Worm (Caenorhabditis elegans) whole organism, young adult: ENCODE data around the gene daf-41.

Source experiments
- efl-1 ChIP-seq: fragments of 150-350 bp; optimal IDR thresholded peaks from 2 replicates; lab custom pipeline; 2014; ENCODE audit warnings: missing biosample characterization, missing genetic modification reagents, missing genetic modification characterization
- sptf-2 ChIP-seq: fragments of 200-800 bp; sonication (Bioruptor generic); optimal IDR thresholded peaks from 2 replicates; lab custom pipeline; 2018; ENCODE audit warnings: mild to moderate bottlenecking, missing genetic modification characterization, missing compliant biosample characterization

DNA sequence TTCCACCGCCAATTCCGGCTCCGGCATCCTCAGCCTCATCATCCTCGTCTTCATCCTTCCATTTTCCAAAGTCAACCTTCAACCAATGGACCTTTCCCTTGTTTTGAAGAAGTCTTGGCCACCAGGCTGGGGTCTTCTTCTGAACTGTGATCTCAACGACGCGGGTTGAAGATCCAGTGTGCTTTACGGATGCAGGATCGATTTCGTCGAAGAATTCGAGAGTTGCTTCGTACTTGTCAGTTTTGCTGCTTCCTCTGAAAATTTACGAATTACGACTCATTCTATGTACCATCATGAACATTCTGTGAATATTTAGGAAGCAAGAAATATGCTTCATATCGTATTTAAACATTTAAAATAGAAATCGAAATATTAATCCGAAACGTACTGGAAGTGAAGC is 315 bp downstream of the daf-41 start:
- TF ChIP-seq sptf-2 (GFP tag; lab: Kevin White, UChicago) (no peak), efl-1 (GFP tag; lab: Kevin White, UChicago) (no peak)
